Worm (Caenorhabditis elegans) whole organism, L4 larva: ENCODE data around the gene miz-1.

Experiments used
- D1046.2 ChIP-seq: fragments of 200-800 bp; sonication (Bioruptor generic); IDR thresholded peaks from 2 replicates; pipeline ENCODE4 v1.3.6; 2022; ENCODE audit warnings: missing genetic modification characterization, missing compliant biosample characterization
- F10B5.3 ChIP-seq: sonication (generic microtip); optimal IDR thresholded peaks from 2 replicates; lab custom pipeline; 2016; ENCODE audit warnings: mild to moderate bottlenecking, missing genetic modification characterization, missing compliant biosample characterization
- F26F4.8 ChIP-seq: fragments of 200-800 bp; sonication (Bioruptor generic); conservative IDR thresholded peaks from 2 replicates; pipeline ENCODE4 v1.3.6; 2022; ENCODE audit warnings: missing genetic modification characterization, missing compliant biosample characterization
- F37D6.2 ChIP-seq: sonication (generic microtip); optimal IDR thresholded peaks from 2 replicates; lab custom pipeline; 2016; ENCODE audit warnings: mild to moderate bottlenecking, missing genetic modification characterization, missing compliant biosample characterization
- F44E2.7 ChIP-seq: fragments of 200-800 bp; sonication (Bioruptor generic); IDR thresholded peaks from 2 replicates; pipeline ENCODE4 v2.1.2; 2022; ENCODE audit warnings: missing genetic modification characterization, missing compliant biosample characterization
- R02D3.7 ChIP-seq: fragments of 150-350 bp; sonication (generic microtip); optimal IDR thresholded peaks from 3 replicates; lab custom pipeline; 2014; ENCODE audit warnings: missing biosample characterization, missing genetic modification characterization
- Y75B8A.6 ChIP-seq: fragments of 200-800 bp; sonication (Bioruptor generic); IDR thresholded peaks from 2 replicates; pipeline ENCODE4 v1.3.6; 2022; ENCODE audit warnings: missing genetic modification reagents, missing genetic modification characterization, missing compliant biosample characterization
- ZK337.2 ChIP-seq: fragments of 200-800 bp; sonication (Bioruptor generic); IDR thresholded peaks from 2 replicates; pipeline ENCODE4 v1.3.6; 2022; ENCODE audit warnings: missing genetic modification reagents, missing genetic modification characterization, missing compliant biosample characterization
- ZK546.5 ChIP-seq, 2 experiments: sonication (generic microtip); optimal IDR thresholded peaks; 2 replicates each; lab custom pipeline; 2017; ENCODE audit warnings: missing biosample characterization in 2 of 2, missing genetic modification characterization in 2 of 2
- aha-1 ChIP-seq: fragments of 150-350 bp; peaks from one replicate; lab custom pipeline; 2014; ENCODE audit warnings: missing biosample characterization, missing genetic modification characterization
- aly-2 ChIP-seq: sonication (generic microtip); optimal IDR thresholded peaks from 2 replicates; lab custom pipeline; 2018; ENCODE audit warnings: missing biosample characterization, missing genetic modification characterization
- ama-1 ChIP-seq: fragments of 150-350 bp; optimal IDR thresholded peaks from 2 replicates; lab custom pipeline; 2014; ENCODE audit warnings: inconsistent platforms, mixed read lengths
- ceh-82 ChIP-seq: sonication (generic microtip); optimal IDR thresholded peaks from 2 replicates; lab custom pipeline; 2017; ENCODE audit warnings: missing biosample characterization, missing genetic modification characterization
- daf-16 ChIP-seq, 3 experiments: sonication (generic microtip); optimal IDR thresholded peaks; 2 replicates each; lab custom pipeline; 2016 to 2017; ENCODE audit warnings: missing genetic modification characterization in 3 of 3, missing genetic modification reagents in 3 of 3, mild to moderate bottlenecking in 2 of 3, missing compliant biosample characterization in 2 of 3, missing biosample characterization in 1 of 3, moderate library complexity in 1 of 3
- dmd-6 ChIP-seq: fragments of 200-800 bp; sonication (Bioruptor generic); IDR thresholded peaks from 2 replicates; pipeline ENCODE4 v1.3.6; 2022; ENCODE audit warnings: missing genetic modification reagents, missing genetic modification characterization, missing compliant biosample characterization
- dmd-8 ChIP-seq: fragments of 200-800 bp; sonication (Bioruptor generic); IDR thresholded peaks from 2 replicates; pipeline ENCODE4 v1.3.6; 2022; ENCODE audit warnings: missing genetic modification characterization, missing compliant biosample characterization
- dmd-9 ChIP-seq: fragments of 200-800 bp; sonication (Bioruptor generic); IDR thresholded peaks from 2 replicates; pipeline ENCODE4 v1.3.6; 2022; ENCODE audit warnings: missing genetic modification reagents, missing genetic modification characterization, missing compliant biosample characterization
- dpl-1 ChIP-seq: fragments of 150-350 bp; optimal IDR thresholded peaks from 2 replicates; lab custom pipeline; 2014; ENCODE audit warnings: missing biosample characterization, missing genetic modification reagents, missing genetic modification characterization
- dve-1 ChIP-seq: sonication (generic microtip); optimal IDR thresholded peaks from 2 replicates; lab custom pipeline; 2017; ENCODE audit warnings: antibody characterized with exemption, mild to moderate bottlenecking, missing genetic modification characterization, missing compliant biosample characterization; ENCODE audit not compliant: insufficient read depth
- egl-27 ChIP-seq: sonication (generic microtip); optimal IDR thresholded peaks from 3 replicates; lab custom pipeline; 2017; ENCODE audit warnings: missing biosample characterization, missing genetic modification reagents, missing genetic modification characterization
- egl-43 ChIP-seq: fragments of 200-800 bp; sonication (Bioruptor generic); IDR thresholded peaks from 2 replicates; pipeline ENCODE4 v1.3.6; 2022; ENCODE audit warnings: missing genetic modification reagents, missing genetic modification characterization, missing compliant biosample characterization
- fkh-10 ChIP-seq: fragments of 150-350 bp; optimal IDR thresholded peaks from 2 replicates; lab custom pipeline; 2014; ENCODE audit warnings: missing biosample characterization, missing genetic modification reagents, missing genetic modification characterization
- hif-1 ChIP-seq, 2 experiments: sonication (generic microtip); optimal IDR thresholded peaks; 2 replicates each; lab custom pipeline; 2016 to 2017; ENCODE audit warnings: missing compliant biosample characterization in 2 of 2, missing genetic modification characterization in 2 of 2, missing genetic modification reagents in 2 of 2, missing genotype in 2 of 2, mild to moderate bottlenecking in 1 of 2
- hlh-11 ChIP-seq: fragments of 200-800 bp; sonication (Bioruptor generic); optimal IDR thresholded peaks from 2 replicates; lab custom pipeline; 2018; ENCODE audit warnings: mild to moderate bottlenecking, missing genetic modification characterization, missing compliant biosample characterization
- hlh-30 ChIP-seq: sonication (generic microtip); optimal IDR thresholded peaks from 2 replicates; lab custom pipeline; 2017; ENCODE audit warnings: antibody characterized with exemption, mild to moderate bottlenecking, missing genetic modification characterization, missing compliant biosample characterization; ENCODE audit not compliant: insufficient read depth
- hmg-1.1 ChIP-seq: fragments of 200-800 bp; sonication (Bioruptor generic); IDR thresholded peaks from 2 replicates; pipeline ENCODE4 v1.3.6; 2022; ENCODE audit warnings: missing genetic modification reagents, missing genetic modification characterization, missing compliant biosample characterization
- jun-1 ChIP-seq: fragments of 150-350 bp; optimal IDR thresholded peaks from 2 replicates; lab custom pipeline; 2014; ENCODE audit warnings: missing biosample characterization, missing genetic modification reagents, missing genetic modification characterization
- lin-13 ChIP-seq: fragments of 150-350 bp; optimal IDR thresholded peaks from 2 replicates; lab custom pipeline; 2014; ENCODE audit warnings: missing biosample characterization, missing genetic modification reagents, missing genetic modification characterization
- lin-38 ChIP-seq: fragments of 200-800 bp; sonication (Bioruptor generic); IDR thresholded peaks from 2 replicates; pipeline ENCODE4 v1.3.6; 2022; ENCODE audit warnings: missing genetic modification reagents, missing genetic modification characterization, missing compliant biosample characterization
- lin-39 ChIP-seq: fragments of 150-350 bp; optimal IDR thresholded peaks from 2 replicates; lab custom pipeline; 2014; ENCODE audit warnings: missing biosample characterization, missing genetic modification reagents, missing genetic modification characterization
- lsy-2 ChIP-seq, 2 experiments: fragments of 150-350 bp in 1 of 2; sonication (generic microtip) in 1 of 2; optimal IDR thresholded peaks; 2 replicates each; lab custom pipeline; 2014 to 2017; ENCODE audit warnings: missing biosample characterization in 2 of 2, missing genetic modification characterization in 2 of 2
- madf-5 ChIP-seq, 2 experiments: fragments of 200-800 bp; sonication (Bioruptor generic); IDR thresholded peaks; 2 replicates each; pipeline ENCODE4 v1.3.6; 2022; ENCODE audit warnings: missing compliant biosample characterization in 2 of 2, missing genetic modification characterization in 2 of 2
- mdl-1 ChIP-seq, 2 experiments: fragments of 150-350 bp in 1 of 2; sonication (generic microtip) in 1 of 2; optimal IDR thresholded peaks; 2 replicates each; lab custom pipeline; 2014 to 2017; ENCODE audit warnings: missing biosample characterization in 2 of 2, missing genetic modification characterization in 2 of 2
- mep-1 ChIP-seq: fragments of 150-350 bp; sonication (generic microtip); optimal IDR thresholded peaks from 3 replicates; lab custom pipeline; 2014; ENCODE audit warnings: missing biosample characterization, missing genetic modification characterization
- mes-2 ChIP-seq: sonication (generic microtip); optimal IDR thresholded peaks from 2 replicates; lab custom pipeline; 2016; ENCODE audit warnings: missing genotype, mild to moderate bottlenecking, missing genetic modification characterization, missing compliant biosample characterization; ENCODE audit not compliant: poor library complexity, severe bottlenecking
- mxl-3 ChIP-seq: fragments of 200-800 bp; sonication (Bioruptor generic); optimal IDR thresholded peaks from 2 replicates; lab custom pipeline; 2018; ENCODE audit warnings: mild to moderate bottlenecking, missing genetic modification characterization, missing compliant biosample characterization
- nhr-11 ChIP-seq: fragments of 150-350 bp; optimal IDR thresholded peaks from 2 replicates; lab custom pipeline; 2014; ENCODE audit warnings: missing biosample characterization, missing genetic modification characterization
- nhr-28 ChIP-seq: fragments of 150-350 bp; optimal IDR thresholded peaks from 2 replicates; lab custom pipeline; 2014; ENCODE audit warnings: missing biosample characterization, missing genetic modification characterization
- nhr-77 ChIP-seq: fragments of 150-350 bp; optimal IDR thresholded peaks from 2 replicates; lab custom pipeline; 2014; ENCODE audit warnings: missing biosample characterization, missing genetic modification characterization
- pqm-1 ChIP-seq: sonication (generic microtip); optimal IDR thresholded peaks from 2 replicates; lab custom pipeline; 2017; ENCODE audit warnings: missing biosample characterization, missing genetic modification characterization
- snpc-4 ChIP-seq: fragments of 150-350 bp; optimal IDR thresholded peaks from 2 replicates; lab custom pipeline; 2014; ENCODE audit warnings: missing biosample characterization, missing genetic modification characterization
- tag-97 ChIP-seq: fragments of 200-800 bp; sonication (Bioruptor generic); IDR thresholded peaks from 2 replicates; pipeline ENCODE4 v1.3.6; 2022; ENCODE audit warnings: missing genetic modification characterization, missing compliant biosample characterization
- vab-7 ChIP-seq: fragments of 200-800 bp; sonication (Bioruptor generic); IDR thresholded peaks from 2 replicates; pipeline ENCODE4 v1.3.6; 2022; ENCODE audit warnings: missing genetic modification reagents, missing genetic modification characterization, missing compliant biosample characterization
- zfp-3 ChIP-seq: fragments of 200-800 bp; sonication (Bioruptor generic); conservative IDR thresholded peaks from 2 replicates; pipeline ENCODE4 v1.3.6; 2022; ENCODE audit warnings: missing genetic modification reagents, missing genetic modification characterization, missing compliant biosample characterization

The miz-1 gene

DNA sequence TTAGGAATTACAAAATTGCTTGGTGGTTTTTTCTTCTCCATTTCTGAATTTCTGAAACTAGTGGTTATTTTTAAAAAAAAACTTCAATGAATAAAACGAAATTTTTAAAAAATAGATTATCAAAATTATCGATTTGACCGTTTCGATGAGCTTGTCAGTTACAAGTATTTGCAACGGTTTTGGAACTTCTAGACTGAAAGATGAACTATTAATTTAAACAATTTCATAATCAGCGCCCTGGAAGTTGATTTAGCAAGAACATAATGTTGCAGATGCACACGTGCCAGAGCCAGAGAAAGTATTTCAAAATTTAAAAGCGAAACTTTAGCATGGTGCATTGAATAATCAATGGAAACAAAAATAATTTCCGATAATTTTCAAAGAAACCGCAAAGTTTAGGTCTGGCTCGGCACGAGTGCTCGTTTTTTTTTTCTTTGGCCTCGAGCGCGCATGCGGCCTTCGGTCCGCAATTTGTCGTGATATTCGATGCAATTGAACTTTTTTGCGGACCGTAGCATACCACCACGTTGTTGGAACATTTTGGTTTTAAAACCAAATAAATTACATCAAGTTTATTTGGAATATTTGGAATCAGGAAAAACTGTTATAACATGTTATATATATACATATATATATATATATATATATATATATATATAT is 30.6 kb downstream of the miz-1 start, which contains the start of gene T11G6.5:
T11G6.5 (minus strand) TSS at position 51 of the 660 bp plus-strand sequence.
- TF ChIP-seq nhr-11: no peak
- TF ChIP-seq mes-2: peak; percentile 58
- TF ChIP-seq egl-27 (tag; lab: Kevin White, UChicago): no peak
- TF ChIP-seq hlh-11 (tag; lab: Kevin White, UChicago): peak; percentile 14
- no peak for TF ChIP-seq ZK337.2 (GFP tag; lab: Robert Waterston, UW)
- no peak for TF ChIP-seq vab-7 (GFP tag; lab: Robert Waterston, UW)
- TF ChIP-seq lin-39 (tag; lab: Kevin White, UChicago): no peak
- no peak for TF ChIP-seq F10B5.3 (tag; lab: Kevin White, UChicago)
- no peak for TF ChIP-seq pqm-1 (tag; lab: Kevin White, UChicago)
- TF ChIP-seq lin-13 (GFP tag; lab: Kevin White, UChicago): peak; percentile 4
- peak; percentile 36 for TF ChIP-seq dpl-1 (GFP tag; lab: Kevin White, UChicago)
- peak; percentile 35 for TF ChIP-seq mep-1 (tag; lab: Kevin White, UChicago)
- TF ChIP-seq dmd-9: no peak
- no peak for TF ChIP-seq dmd-8 (GFP tag; lab: Robert Waterston, UW)
- TF ChIP-seq hmg-1.1 (GFP tag; lab: Robert Waterston, UW): peak; percentile 49
- no peak for TF ChIP-seq tag-97 (GFP tag; lab: Robert Waterston, UW)
- no peak for TF ChIP-seq F44E2.7 (GFP tag; lab: Robert Waterston, UW)
- TF ChIP-seq ama-1 (lab: Kevin White, UChicago): peak; percentile 12
- TF ChIP-seq madf-5 (GFP tag; IDR thresholded peaks at IDR 0.05; lab: Robert Waterston, UW): no peak
- peak; percentile 89 for TF ChIP-seq hlh-30 (tag; lab: Kevin White, UChicago)
- no peak for TF ChIP-seq F26F4.8 (GFP tag; lab: Robert Waterston, UW)
- no peak for TF ChIP-seq nhr-77 (tag; lab: Kevin White, UChicago)
- no peak for TF ChIP-seq snpc-4
- TF ChIP-seq dve-1: peak; percentile 26
- no peak for TF ChIP-seq D1046.2 (GFP tag; lab: Robert Waterston, UW)
- no peak for TF ChIP-seq R02D3.7 (tag; lab: Kevin White, UChicago)
- TF ChIP-seq dmd-6 (GFP tag; lab: Robert Waterston, UW): peak; percentile 25; the same call in 1 of the 2 replicates
- TF ChIP-seq ZK546.5 (tag; optimal IDR thresholded peaks at IDR 0.05; lab: Kevin White, UChicago): no peak
- TF ChIP-seq jun-1 (tag; lab: Kevin White, UChicago): no peak
- no peak for TF ChIP-seq daf-16 (GFP tag; optimal IDR thresholded peaks at IDR 0.05; lab: Kevin White, UChicago)
- peak; percentile 7 for TF ChIP-seq daf-16 (tag; optimal IDR thresholded peaks at IDR 0.05; lab: Kevin White, UChicago)
- no peak for TF ChIP-seq fkh-10 (GFP tag; lab: Kevin White, UChicago)
- no peak for TF ChIP-seq hif-1 (tag; optimal IDR thresholded peaks at IDR 0.05; lab: Kevin White, UChicago)
- peak; percentile 89 for TF ChIP-seq aha-1
- TF ChIP-seq egl-43: no peak
- TF ChIP-seq Y75B8A.6 (GFP tag; lab: Robert Waterston, UW): no peak
- TF ChIP-seq mdl-1 (tag; optimal IDR thresholded peaks at IDR 0.05; lab: Kevin White, UChicago): peak; percentile 24 to 35
- no peak for TF ChIP-seq zfp-3 (GFP tag; lab: Robert Waterston, UW)
- peak; percentile 60 for TF ChIP-seq mxl-3 (GFP tag; lab: Kevin White, UChicago)
- TF ChIP-seq nhr-28 (tag; lab: Kevin White, UChicago): no peak
- TF ChIP-seq F37D6.2 (tag; lab: Kevin White, UChicago): no peak
- no peak for TF ChIP-seq ceh-82 (tag; lab: Kevin White, UChicago)
- TF ChIP-seq aly-2 (tag; lab: Kevin White, UChicago): no peak
- TF ChIP-seq lsy-2 (tag; optimal IDR thresholded peaks at IDR 0.05; lab: Kevin White, UChicago): peak in 1 of 2 experiments; percentile 95
- TF ChIP-seq lin-38: peak; percentile 25; the same call in 1 of the 2 replicates
